Fruit fly (Drosophila melanogaster): Measurements from ENCODE around the gene Clic.

Clic gene

DNA sequence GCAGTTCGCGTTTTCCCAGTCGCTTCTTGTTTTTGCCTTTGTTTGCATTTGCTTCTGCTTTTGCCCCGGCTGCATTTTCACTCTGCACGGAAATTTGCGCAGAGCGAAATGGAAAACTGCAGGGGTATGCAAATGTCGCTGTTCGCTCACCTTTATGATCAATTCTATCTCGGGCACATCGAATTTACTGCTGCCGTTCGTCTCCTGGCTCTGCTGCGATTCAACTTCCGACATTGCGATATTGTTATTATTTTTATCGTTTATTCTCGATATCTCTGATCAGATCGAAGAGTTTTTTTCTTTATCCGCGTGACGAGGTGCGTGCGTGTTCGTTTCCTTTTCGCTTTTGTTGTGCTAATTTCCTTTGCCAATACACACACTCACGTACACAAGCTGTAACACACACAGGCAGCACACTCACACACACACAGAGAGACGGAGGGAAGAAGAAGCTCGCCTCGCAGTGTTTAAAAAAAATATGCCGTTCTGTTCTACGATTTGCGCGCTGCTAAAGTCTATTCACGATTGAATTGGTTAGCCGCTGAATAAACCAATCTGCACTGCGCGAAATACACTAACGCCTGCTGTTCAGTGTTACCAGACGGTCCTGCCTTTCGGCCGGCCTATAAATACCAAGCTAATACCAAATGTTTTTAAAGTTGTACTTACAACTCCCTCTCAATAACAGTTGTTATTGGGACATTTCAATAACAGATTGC is at the start of gene Clic:
Gene Clic (minus strand): TSS at position 533 of the 719 bp plus-strand sequence.
- TF ChIP-seq CG17801 (GFP tag; optimal IDR thresholded peaks at IDR 0.05; ENCODE audit: partially characterized antibody) = peak; percentile 44

DNA sequence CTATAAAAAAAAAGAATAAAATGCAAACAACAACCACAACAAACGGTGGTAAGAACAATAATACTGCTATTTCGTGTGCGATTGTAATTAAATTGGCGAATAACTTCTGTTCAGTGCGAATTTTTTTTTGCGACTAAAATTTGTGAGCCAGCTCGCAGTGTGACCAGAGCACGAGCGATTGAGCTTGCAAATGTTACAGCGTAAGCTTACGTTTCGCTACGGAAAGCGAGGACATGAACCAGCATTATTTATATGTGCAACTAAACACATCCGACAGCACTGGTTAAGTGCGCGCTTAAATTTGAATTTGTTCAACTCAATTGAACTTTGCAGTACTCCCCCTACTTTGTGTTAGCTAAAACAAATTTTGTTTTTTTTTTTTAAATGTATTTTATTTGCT is 23.6 kb upstream of the Clic start, which contains the start of gene AMPdeam:
Gene AMPdeam (minus strand): TSS at position 139 of the 400 bp plus-strand sequence.
- TF ChIP-seq CG17801 (GFP tag; optimal IDR thresholded peaks at IDR 0.05; ENCODE audit: partially characterized antibody) = peak; percentile 52

DNA sequence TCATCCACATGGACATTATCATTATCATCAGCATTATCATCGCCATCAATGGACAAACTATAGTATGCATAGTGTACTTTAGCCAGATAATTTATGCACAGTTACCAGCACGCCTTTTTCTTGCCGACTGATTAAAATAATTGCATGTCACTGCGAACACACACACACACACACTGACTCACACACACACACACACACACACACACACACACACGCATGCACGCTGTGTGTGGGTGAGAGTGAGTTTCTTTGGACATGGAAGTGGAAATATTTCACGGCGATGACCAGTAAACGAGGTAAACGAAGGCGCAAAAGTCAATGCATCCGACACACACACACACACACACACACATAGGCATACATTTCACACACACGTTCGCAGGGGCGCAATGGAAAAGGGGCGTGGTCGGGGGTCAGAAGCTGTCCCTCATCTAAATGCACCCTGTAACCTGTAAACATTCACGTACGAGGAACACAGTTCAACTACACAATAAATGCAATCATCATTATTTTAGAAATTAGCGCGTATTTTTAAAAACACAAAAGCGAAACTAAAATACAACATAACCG is 22.3 kb upstream of the Clic start:
- no peak for TF ChIP-seq CG17801 (GFP tag; optimal IDR thresholded peaks at IDR 0.05; ENCODE audit: partially characterized antibody)

DNA sequence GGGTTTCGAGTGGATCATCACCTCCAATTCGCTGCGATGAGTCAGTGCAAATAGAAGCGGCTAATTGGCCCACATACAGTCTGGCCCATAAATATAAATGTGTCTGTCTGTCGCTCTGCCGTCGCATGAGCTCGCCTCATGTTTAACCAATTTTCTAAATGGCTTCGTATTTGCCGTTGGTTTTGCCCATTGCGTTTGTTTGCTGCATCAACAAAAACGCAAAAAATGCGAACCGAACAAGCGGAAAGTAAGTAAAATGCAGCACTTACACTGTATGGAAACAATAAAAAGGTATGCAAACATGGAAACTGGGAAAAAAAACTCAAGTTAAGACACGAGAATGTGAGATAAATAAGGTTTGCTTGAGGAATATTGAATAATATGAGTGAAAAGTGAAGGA is 21.4 kb upstream of the Clic start:
- no peak for TF ChIP-seq CG17801 (GFP tag; optimal IDR thresholded peaks at IDR 0.05; ENCODE audit: partially characterized antibody)

DNA sequence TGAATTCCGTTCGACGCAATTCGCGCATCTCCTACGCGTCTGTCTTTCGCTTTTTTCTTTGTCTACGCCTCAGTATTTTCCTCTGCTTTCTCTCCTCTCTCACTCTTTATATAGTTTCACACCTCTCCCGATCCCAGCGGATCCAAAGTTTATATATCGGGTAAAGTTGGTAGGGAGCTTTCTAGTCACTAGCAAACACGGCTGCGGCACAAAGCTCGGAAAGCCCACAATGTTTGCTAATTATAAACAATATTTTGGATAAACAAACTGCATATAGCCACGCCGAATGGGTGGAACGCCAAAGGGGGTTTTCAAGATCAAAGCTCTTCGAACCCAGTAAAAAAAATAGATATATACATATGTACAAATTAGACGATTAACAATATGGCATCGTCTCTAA is 18.0 kb upstream of the Clic start:
- peak; percentile 67 for TF ChIP-seq CG17801 (GFP tag; optimal IDR thresholded peaks at IDR 0.05; ENCODE audit: partially characterized antibody)

DNA sequence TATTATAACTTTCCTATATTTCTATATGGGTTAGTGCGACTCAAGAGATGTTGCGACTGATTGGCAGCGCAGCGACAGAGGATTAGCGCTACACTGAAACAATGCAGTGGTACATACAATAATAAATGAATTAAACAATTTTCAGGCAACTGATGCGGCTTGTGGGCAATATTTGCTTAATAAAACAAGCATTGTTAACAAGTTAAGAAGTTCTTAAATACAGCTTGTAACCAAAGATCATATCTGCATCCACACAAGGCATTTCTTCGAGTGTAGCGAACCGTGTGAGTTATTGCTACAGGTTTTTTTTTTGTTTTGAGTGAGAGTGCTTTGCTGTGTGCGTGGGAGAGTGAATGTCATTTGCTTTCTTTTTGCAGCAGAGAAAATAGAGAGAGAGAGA is 16.8 kb upstream of the Clic start:
- TF ChIP-seq CG17801 (GFP tag; optimal IDR thresholded peaks at IDR 0.05; ENCODE audit: partially characterized antibody) = peak; percentile 70

DNA sequence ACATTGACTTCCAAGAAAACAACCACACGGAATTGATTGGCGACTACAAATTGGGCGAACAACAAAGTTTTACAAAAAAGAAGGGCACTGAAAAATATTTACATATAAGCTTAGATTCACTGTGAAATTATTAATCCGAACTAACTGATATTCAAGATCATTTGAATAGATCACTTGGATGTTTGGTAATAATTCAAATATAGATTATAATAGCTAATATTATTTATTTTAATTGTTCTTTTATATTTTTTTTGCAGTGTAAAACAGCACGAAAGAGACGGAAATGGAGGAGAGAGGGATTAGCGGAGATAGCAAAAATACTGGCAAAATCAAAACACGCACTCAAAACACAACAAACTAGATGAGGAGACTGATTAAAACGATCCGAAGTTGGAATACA is 16.1 kb upstream of the Clic start:
- peak; percentile 75 for TF ChIP-seq CG17801 (GFP tag; optimal IDR thresholded peaks at IDR 0.05; ENCODE audit: partially characterized antibody)

DNA sequence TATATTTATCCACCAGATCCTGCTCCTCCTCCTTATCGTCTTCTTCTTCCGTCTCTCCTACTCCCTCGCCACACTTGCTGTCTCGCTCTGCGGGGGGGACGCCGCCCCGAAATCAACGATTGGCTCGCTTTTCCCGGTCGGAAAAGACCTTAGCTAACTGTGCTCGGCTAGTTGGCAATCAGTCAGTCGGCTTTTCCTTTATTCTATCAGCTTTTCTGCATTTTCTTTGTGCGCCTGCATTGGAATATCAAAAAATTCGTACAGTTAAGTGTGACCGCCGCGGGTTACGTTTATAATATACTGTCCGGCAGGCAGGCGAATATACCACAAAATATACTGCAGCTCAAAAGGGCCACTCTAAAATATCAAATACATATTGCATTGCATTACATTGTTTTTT is 7.9 kb upstream of the Clic start, which contains the start of gene jub:
Gene jub (minus strand): TSS at position 289 of the 400 bp plus-strand sequence.
- TF ChIP-seq CG17801 (GFP tag; optimal IDR thresholded peaks at IDR 0.05; ENCODE audit: partially characterized antibody) = peak; percentile 30

DNA sequence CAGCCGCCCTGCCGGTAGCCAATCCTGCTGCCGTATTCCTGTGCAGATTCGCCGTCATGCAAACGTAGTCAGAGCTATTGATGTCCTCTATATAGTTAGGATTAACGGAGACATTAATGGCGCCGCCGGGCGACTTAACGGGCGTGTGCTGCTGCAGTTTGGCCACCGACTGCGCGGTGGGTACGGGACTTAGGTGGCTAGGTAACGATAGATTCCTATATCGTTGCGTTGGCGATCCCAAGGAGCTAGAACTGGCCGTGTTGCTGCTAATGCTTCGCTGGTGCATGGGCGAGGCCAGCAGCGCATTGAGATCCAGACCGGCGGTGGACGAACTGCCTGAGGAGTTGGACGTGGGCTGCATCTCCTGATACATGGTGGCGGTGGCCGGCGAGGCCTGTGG is 6.8 kb upstream of the Clic start:
- TF ChIP-seq CG17801 (GFP tag; optimal IDR thresholded peaks at IDR 0.05; ENCODE audit: partially characterized antibody) = no peak

DNA sequence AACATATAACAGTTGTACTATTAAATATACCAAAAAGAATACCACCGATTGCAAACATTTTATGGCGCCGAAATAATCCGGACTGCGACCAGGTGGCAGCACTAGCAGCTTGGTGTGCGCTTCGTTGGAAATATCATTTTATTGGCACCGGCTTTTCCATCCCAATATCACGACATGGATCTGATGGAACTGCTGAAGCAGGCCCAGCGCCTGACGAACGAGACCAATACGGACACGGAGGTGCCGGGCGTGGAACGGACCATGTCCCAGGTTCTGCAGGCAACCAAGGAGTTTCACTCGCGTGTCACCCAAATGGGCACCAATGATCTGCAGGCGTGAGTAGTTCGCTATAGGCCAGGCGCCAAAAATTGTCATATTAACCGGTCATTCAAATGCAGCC is 646 bp upstream of the Clic start, which contains the start of gene Nup93-1:
Gene Nup93-1 (plus strand): TSS at position 74 of the 400 bp plus-strand sequence.
- no peak for TF ChIP-seq CG17801 (GFP tag; optimal IDR thresholded peaks at IDR 0.05; ENCODE audit: partially characterized antibody)

DNA sequence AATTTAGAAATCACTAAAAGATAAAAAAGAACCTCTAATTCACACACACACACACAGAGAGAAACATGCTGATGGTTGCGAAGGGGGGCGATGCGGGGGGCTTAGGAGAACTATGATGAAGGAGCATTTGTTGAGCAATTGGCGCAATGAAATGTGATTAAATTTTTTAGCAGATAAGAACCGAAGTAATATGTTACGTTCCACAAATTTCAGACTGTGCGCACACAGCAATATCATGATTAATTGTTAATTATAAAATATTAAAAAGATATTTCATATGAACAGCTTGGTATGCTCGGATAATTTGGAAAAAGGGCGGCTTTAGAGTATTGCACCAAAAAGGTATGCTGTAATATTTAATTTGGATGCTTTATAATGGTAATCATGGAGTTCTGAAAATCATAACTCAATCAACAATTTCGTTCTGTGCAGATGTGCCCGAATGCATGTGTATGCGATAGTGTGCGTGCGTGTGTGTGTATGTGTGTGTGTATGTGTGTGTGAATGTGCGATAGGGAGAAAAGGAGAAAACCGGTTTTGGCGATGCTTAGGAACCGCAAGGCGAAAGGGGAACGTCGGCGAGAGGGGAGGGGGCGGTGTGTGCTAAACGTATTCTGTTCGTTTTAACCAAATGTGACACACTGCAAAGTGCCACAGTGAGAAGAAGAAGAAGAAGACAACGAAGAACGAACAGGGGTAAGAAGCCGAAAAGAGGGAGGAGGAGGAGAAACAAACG is 900 bp downstream of the Clic start:
- TF ChIP-seq CG17801 (GFP tag; optimal IDR thresholded peaks at IDR 0.05; ENCODE audit: partially characterized antibody) = no peak

DNA sequence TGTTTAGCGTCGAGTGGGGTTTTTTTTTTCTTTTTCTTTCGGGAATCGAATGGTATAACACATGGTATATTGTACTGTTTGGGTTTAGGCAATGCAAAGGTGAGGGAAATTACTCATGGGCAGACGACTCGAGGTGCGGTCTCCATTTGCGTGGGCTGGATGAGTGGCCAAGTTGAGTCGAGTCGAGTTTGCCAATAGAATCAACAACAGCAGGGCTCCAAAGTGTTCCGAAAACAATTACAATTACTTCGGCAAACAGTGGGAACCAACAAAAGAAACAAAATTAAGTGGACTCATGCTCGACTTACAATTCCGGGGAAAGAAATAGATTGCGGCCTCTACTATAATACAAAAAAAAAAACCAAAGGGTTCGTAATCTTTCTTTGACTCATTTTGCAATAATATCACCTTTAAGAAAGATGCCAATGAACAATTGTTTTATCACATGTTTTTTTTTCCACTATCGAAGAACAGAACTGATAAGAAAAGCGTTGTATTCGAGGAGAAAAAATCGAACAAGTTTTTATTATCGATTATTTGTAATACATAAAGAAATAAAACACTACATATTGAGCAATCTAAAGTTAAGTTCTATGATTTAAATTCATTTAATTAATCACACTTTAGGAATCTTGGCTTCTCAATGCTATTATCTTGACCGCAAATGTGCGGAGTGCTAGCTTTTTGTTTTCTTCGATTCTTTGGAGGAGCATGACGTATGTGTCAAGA is 1.6 kb downstream of the Clic start:
- TF ChIP-seq CG17801 (GFP tag; optimal IDR thresholded peaks at IDR 0.05; ENCODE audit: partially characterized antibody) = no peak

DNA sequence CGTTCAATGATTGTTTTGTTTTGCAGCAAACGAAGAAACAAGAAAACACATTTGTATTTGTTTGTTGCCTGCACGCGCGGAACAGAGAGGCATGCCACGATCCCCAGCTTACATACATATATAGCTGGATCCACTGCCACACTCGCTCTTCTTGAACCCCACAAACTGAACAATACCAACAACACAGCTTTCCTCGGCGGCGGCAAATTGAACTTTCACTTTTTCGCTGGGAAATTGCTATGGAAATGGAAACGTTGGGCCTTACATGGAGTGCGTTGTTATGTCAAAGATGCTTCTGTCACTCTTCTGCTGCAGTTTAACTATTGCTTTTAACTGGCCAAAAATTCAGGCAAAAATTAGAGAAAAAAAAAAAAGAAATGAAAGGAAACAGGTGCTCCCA is 2.4 kb downstream of the Clic start:
- no peak for TF ChIP-seq CG17801 (GFP tag; optimal IDR thresholded peaks at IDR 0.05; ENCODE audit: partially characterized antibody)

DNA sequence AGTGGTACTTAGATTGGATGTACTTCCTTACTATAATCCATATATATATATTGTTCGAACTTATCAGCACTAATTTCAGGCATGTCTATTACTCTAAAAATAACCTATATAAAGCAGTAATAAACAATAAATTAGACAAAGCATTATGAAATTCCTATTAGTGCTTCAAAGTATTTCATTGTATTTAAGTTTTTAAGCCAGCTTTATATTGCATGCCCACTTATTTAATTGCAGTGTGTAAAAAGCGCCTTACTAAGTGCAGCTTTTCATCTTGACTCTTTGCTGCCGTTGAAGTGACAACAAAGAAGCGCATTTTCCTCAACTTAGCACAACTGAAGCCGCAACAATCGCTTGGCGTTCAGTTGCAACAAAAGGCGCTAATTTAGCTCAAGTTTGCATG is 3.3 kb downstream of the Clic start:
- TF ChIP-seq CG17801 (GFP tag; optimal IDR thresholded peaks at IDR 0.05; ENCODE audit: partially characterized antibody) = no peak

DNA sequence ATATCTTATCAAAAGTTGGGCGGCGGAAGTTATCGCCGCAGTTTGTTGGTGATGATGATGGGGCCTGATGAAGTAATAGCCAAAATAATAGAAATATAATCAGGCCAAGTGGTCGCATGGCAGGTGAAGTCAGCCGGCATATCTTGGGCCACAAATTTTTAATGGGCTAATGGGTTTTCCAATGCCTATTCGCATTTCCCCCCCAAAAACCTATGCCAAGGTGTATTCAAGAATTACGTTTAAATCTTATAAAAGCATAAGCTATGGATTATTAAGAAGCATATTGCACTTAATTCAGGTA is 4.0 kb downstream of the Clic start:
- no peak for TF ChIP-seq CG17801 (GFP tag; optimal IDR thresholded peaks at IDR 0.05; ENCODE audit: partially characterized antibody)

Measured in ovary, adult (tissue).